Fruit fly (Drosophila melanogaster) whole organism, embryonic: ENCODE data around the gene Trl.

Experiments
- Aef1 ChIP-seq: fragments of 200-800 bp; sonication (Bioruptor generic); IDR thresholded peaks from 3 replicates; pipeline ENCODE4 v1.3.6; 2022; ENCODE audit warnings: missing biosample characterization, missing genetic modification characterization
- Atf3 ChIP-seq: fragments of 200-800 bp; sonication (Bioruptor generic); optimal IDR thresholded peaks from 3 replicates; lab custom pipeline; 2016; ENCODE audit warnings: missing biosample characterization, missing genetic modification characterization
- B-H2 ChIP-seq: fragments of 200-800 bp; sonication (Bioruptor generic); optimal IDR thresholded peaks from 2 replicates; lab custom pipeline; 2018; ENCODE audit warnings: missing biosample characterization, mild to moderate bottlenecking, missing genetic modification characterization
- Blimp-1 ChIP-seq: fragments of 200-800 bp; sonication (Bioruptor generic); optimal IDR thresholded peaks from 3 replicates; lab custom pipeline; 2018; ENCODE audit warnings: missing biosample characterization, missing genetic modification characterization, mild to moderate bottlenecking, moderate library complexity, missing genetic modification reagents
- CG10209 ChIP-seq: fragments of 200-800 bp; sonication (Bioruptor generic); optimal IDR thresholded peaks from 3 replicates; lab custom pipeline; 2017; ENCODE audit warnings: missing biosample characterization, mild to moderate bottlenecking, missing genetic modification characterization, missing genetic modification reagents
- CG10462 ChIP-seq: fragments of 200-800 bp; sonication (Bioruptor generic); optimal IDR thresholded peaks from 2 replicates; lab custom pipeline; 2016; ENCODE audit warnings: missing biosample characterization, missing genetic modification characterization
- CG11247 ChIP-seq: fragments of 200-800 bp; sonication (Bioruptor generic); IDR thresholded peaks from 2 replicates; pipeline ENCODE4 v1.3.6; 2022; ENCODE audit warnings: missing biosample characterization, missing genetic modification characterization
- CG12071 ChIP-seq: fragments of 200-800 bp; sonication (Bioruptor generic); optimal IDR thresholded peaks from 3 replicates; lab custom pipeline; 2018; ENCODE audit warnings: missing biosample characterization, mild to moderate bottlenecking, missing genetic modification characterization
- CG12155 ChIP-seq: fragments of 200-800 bp; sonication (Bioruptor generic); optimal IDR thresholded peaks from 3 replicates; lab custom pipeline; 2016; ENCODE audit warnings: missing biosample characterization, missing genetic modification characterization
- CG12236 ChIP-seq: fragments of 200-800 bp; sonication (Bioruptor generic); optimal IDR thresholded peaks from 2 replicates; lab custom pipeline; 2016; ENCODE audit warnings: missing biosample characterization, missing genetic modification characterization
- CG1233 ChIP-seq: fragments of 200-800 bp; sonication (Bioruptor generic); optimal IDR thresholded peaks from 4 replicates; lab custom pipeline; 2018; ENCODE audit warnings: missing biosample characterization, mild to moderate bottlenecking, missing genetic modification characterization
- CG13624 ChIP-seq: fragments of 200-800 bp; sonication (Bioruptor generic); optimal IDR thresholded peaks from 2 replicates; lab custom pipeline; 2016; ENCODE audit warnings: missing biosample characterization, missing genetic modification characterization
- CG1602 ChIP-seq: fragments of 200-800 bp; sonication (Bioruptor generic); optimal IDR thresholded peaks from 3 replicates; lab custom pipeline; 2016; ENCODE audit warnings: missing biosample characterization, missing genetic modification characterization
- CG17186 ChIP-seq: fragments of 200-800 bp; sonication (Bioruptor generic); optimal IDR thresholded peaks from 3 replicates; lab custom pipeline; 2017; ENCODE audit warnings: missing biosample characterization, missing genetic modification reagents, missing genetic modification characterization
- CG17612 ChIP-seq: fragments of 200-800 bp; sonication (Bioruptor generic); IDR thresholded peaks from 2 replicates; pipeline ENCODE4 v1.3.6; 2022; ENCODE audit warnings: missing biosample characterization, missing genetic modification characterization
- CG17802 ChIP-seq: fragments of 200-800 bp; sonication (Bioruptor generic); optimal IDR thresholded peaks from 2 replicates; lab custom pipeline; 2018; ENCODE audit warnings: missing biosample characterization, mild to moderate bottlenecking, missing genetic modification characterization, moderate library complexity
- CG3163 ChIP-seq: fragments of 200-800 bp; sonication (Bioruptor generic); optimal IDR thresholded peaks from 3 replicates; lab custom pipeline; 2016; ENCODE audit warnings: missing biosample characterization, missing genetic modification characterization
- CG3847 ChIP-seq: fragments of 200-800 bp; sonication (Bioruptor generic); IDR thresholded peaks from 2 replicates; pipeline ENCODE4 v1.3.6; 2022; ENCODE audit warnings: missing biosample characterization, missing genetic modification characterization
- CG5953 ChIP-seq: fragments of 200-800 bp; sonication (Bioruptor generic); IDR thresholded peaks from 2 replicates; pipeline ENCODE4 v1.3.6; 2022; ENCODE audit warnings: missing biosample characterization, missing genetic modification characterization
- CG6765 ChIP-seq: fragments of 200-800 bp; sonication (Bioruptor generic); optimal IDR thresholded peaks from 3 replicates; lab custom pipeline; 2017; ENCODE audit warnings: missing biosample characterization, mild to moderate bottlenecking, missing genetic modification characterization
- CG7928 ChIP-seq: fragments of 200-800 bp; sonication (Bioruptor generic); optimal IDR thresholded peaks from 2 replicates; lab custom pipeline; 2017; ENCODE audit warnings: missing biosample characterization, mild to moderate bottlenecking, missing genetic modification characterization
- CG8478 ChIP-seq: fragments of >200 bp; optimal IDR thresholded peaks from 2 replicates; lab custom pipeline; 2018
- Camta ChIP-seq: fragments of 200-800 bp; sonication (Bioruptor generic); optimal IDR thresholded peaks from 2 replicates; lab custom pipeline; 2016; ENCODE audit warnings: missing biosample characterization, missing genetic modification characterization
- Drgx ChIP-seq: fragments of 200-800 bp; sonication (Bioruptor generic); IDR thresholded peaks from 2 replicates; pipeline ENCODE4 v1.3.6; 2022; ENCODE audit warnings: missing biosample characterization, missing genetic modification characterization
- HLH3B ChIP-seq: fragments of 200-800 bp; sonication (Bioruptor generic); IDR thresholded peaks from 2 replicates; pipeline ENCODE4 v1.3.6; 2022; ENCODE audit warnings: missing biosample characterization, missing genetic modification characterization
- HLH54F ChIP-seq: fragments of 200-800 bp; sonication (Bioruptor generic); optimal IDR thresholded peaks from 3 replicates; lab custom pipeline; 2016; ENCODE audit warnings: missing biosample characterization, missing genetic modification characterization
- Hsf ChIP-seq: fragments of 200-800 bp; sonication (Bioruptor generic); optimal IDR thresholded peaks from 3 replicates; lab custom pipeline; 2016; ENCODE audit warnings: missing biosample characterization, missing genetic modification characterization
- MESR4 ChIP-seq: fragments of 200-800 bp; sonication (Bioruptor generic); optimal IDR thresholded peaks from 2 replicates; lab custom pipeline; 2018; ENCODE audit warnings: missing biosample characterization, mild to moderate bottlenecking, missing genetic modification characterization, moderate library complexity
- Nf-YB ChIP-seq: fragments of 200-800 bp; sonication (Bioruptor generic); optimal IDR thresholded peaks from 3 replicates; lab custom pipeline; 2019; ENCODE audit warnings: missing biosample characterization, mild to moderate bottlenecking, missing genetic modification characterization, moderate library complexity
- Ssrp ChIP-seq: fragments of 200-800 bp; sonication (Bioruptor generic); optimal IDR thresholded peaks from 2 replicates; lab custom pipeline; 2018; ENCODE audit warnings: missing biosample characterization, mild to moderate bottlenecking, missing genetic modification characterization, moderate library complexity
- YL-1 ChIP-seq: fragments of 200-800 bp; sonication (Bioruptor generic); optimal IDR thresholded peaks from 3 replicates; lab custom pipeline; 2017; ENCODE audit warnings: missing biosample characterization, mild to moderate bottlenecking, missing genetic modification characterization
- al ChIP-seq: fragments of 200-800 bp; sonication (Bioruptor generic); IDR thresholded peaks from 2 replicates; pipeline ENCODE4 v1.3.6; 2022; ENCODE audit warnings: missing biosample characterization, missing genetic modification characterization
- ap ChIP-seq: fragments of 200-800 bp; sonication (Bioruptor generic); IDR thresholded peaks from 2 replicates; pipeline ENCODE4 v1.3.6; 2022; ENCODE audit warnings: missing biosample characterization, missing genetic modification characterization
- bsh ChIP-seq, 2 experiments: fragments of 200-800 bp; sonication (Bioruptor generic); optimal IDR thresholded peaks; 2 replicates each; lab custom pipeline; 2017 to 2018; ENCODE audit warnings: mild to moderate bottlenecking in 2 of 2, missing biosample characterization in 2 of 2, missing genetic modification characterization in 2 of 2, moderate library complexity in 1 of 2
- chm ChIP-seq: fragments of 200-800 bp; sonication (Bioruptor generic); IDR thresholded peaks from 2 replicates; pipeline ENCODE4 v1.3.6; 2022; ENCODE audit warnings: missing biosample characterization, missing genetic modification characterization
- ci ChIP-seq: fragments of 200-800 bp; sonication (Bioruptor generic); IDR thresholded peaks from 3 replicates; pipeline ENCODE4 v1.3.6; 2022; ENCODE audit warnings: missing biosample characterization, missing genetic modification characterization
- crp ChIP-seq, 2 experiments: fragments of 200-800 bp; sonication (Bioruptor generic); optimal IDR thresholded peaks; 2 replicates in 1 of 2; 3 replicates in 1 of 2; lab custom pipeline; 2017; ENCODE audit warnings: missing biosample characterization in 2 of 2, missing genetic modification characterization in 2 of 2, mild to moderate bottlenecking in 1 of 2, moderate library complexity in 1 of 2
- esg ChIP-seq: fragments of 200-800 bp; sonication (Bioruptor generic); conservative IDR thresholded peaks from 2 replicates; pipeline ENCODE4 v1.3.6; 2022; ENCODE audit warnings: missing biosample characterization, missing genetic modification characterization
- gsb ChIP-seq: fragments of 200-800 bp; sonication (Bioruptor generic); IDR thresholded peaks from 2 replicates; pipeline ENCODE4 v1.3.6; 2022; ENCODE audit warnings: missing biosample characterization, missing genetic modification characterization
- gt ChIP-seq: fragments of 200-800 bp; sonication (Bioruptor generic); IDR thresholded peaks from 2 replicates; pipeline ENCODE4 v1.3.6; 2022; ENCODE audit warnings: missing biosample characterization, missing genetic modification characterization
- ham ChIP-seq: fragments of 200-800 bp; sonication (Bioruptor generic); IDR thresholded peaks from 2 replicates; pipeline ENCODE4 v1.3.6; 2022; ENCODE audit warnings: missing biosample characterization, missing genetic modification characterization
- ind ChIP-seq: fragments of 200-800 bp; sonication (Bioruptor generic); optimal IDR thresholded peaks from 3 replicates; lab custom pipeline; 2016; ENCODE audit warnings: missing biosample characterization, missing genetic modification characterization
- lola ChIP-seq, 3 experiments: fragments of >200 bp in 2 of 3; fragments of 200-800 bp in 1 of 3; sonication (Bioruptor generic) in 1 of 3; optimal IDR thresholded peaks; 2 replicates each; lab custom pipeline; 2017 to 2019; ENCODE audit warnings: missing biosample characterization in 3 of 3, missing genetic modification characterization in 3 of 3, mild to moderate bottlenecking in 1 of 3, moderate library complexity in 1 of 3
- pita ChIP-seq: fragments of 200-800 bp; sonication (Bioruptor generic); optimal IDR thresholded peaks from 2 replicates; lab custom pipeline; 2017; ENCODE audit warnings: missing biosample characterization, mild to moderate bottlenecking, missing genetic modification characterization
- repo ChIP-seq: fragments of 200-800 bp; sonication (Bioruptor generic); optimal IDR thresholded peaks from 2 replicates; lab custom pipeline; 2016; ENCODE audit warnings: missing biosample characterization, missing genetic modification characterization
- shn ChIP-seq: fragments of 200-800 bp; sonication (Bioruptor generic); optimal IDR thresholded peaks from 3 replicates; lab custom pipeline; 2016; ENCODE audit warnings: missing biosample characterization, missing genetic modification characterization
- so ChIP-seq: fragments of 200-800 bp; sonication (Bioruptor generic); IDR thresholded peaks from 3 replicates; pipeline ENCODE4 v1.3.6; 2022; ENCODE audit warnings: missing biosample characterization, missing genetic modification characterization
- stc ChIP-seq: fragments of 200-800 bp; sonication (Bioruptor generic); IDR thresholded peaks from 2 replicates; pipeline ENCODE4 v1.3.6; 2022; ENCODE audit warnings: missing biosample characterization, missing genetic modification characterization
- zfh2 ChIP-seq: fragments of 200-800 bp; sonication (Bioruptor generic); optimal IDR thresholded peaks from 2 replicates; lab custom pipeline; 2016; ENCODE audit warnings: missing biosample characterization, missing genetic modification characterization

Gene Trl

dm6 chr3L:14781082-14781862, 20.4 kb upstream of the Trl start (continued):
- TF ChIP-seq so (GFP tag; lab: Robert Waterston, UW): peak; percentile 50; the same call in 1 of the 3 replicates
- TF ChIP-seq ham (GFP tag; lab: Robert Waterston, UW): no peak
- TF ChIP-seq CG1233 (GFP tag; lab: Kevin White, UChicago): peak; percentile 77
- peak in 1 of 2 experiments; percentile 67 for TF ChIP-seq crp (GFP tag; optimal IDR thresholded peaks at IDR 0.05; lab: Kevin White, UChicago)
- peak; percentile 80 for TF ChIP-seq Ssrp (tag; lab: Kevin White, UChicago)
- no peak; the same call in 1 of the 2 replicates for TF ChIP-seq HLH3B (GFP tag; lab: Robert Waterston, UW)
- TF ChIP-seq CG3847 (GFP tag; lab: Robert Waterston, UW): no peak
- TF ChIP-seq CG11247: peak; percentile 32
- peak; percentile 25 for TF ChIP-seq HLH54F
- TF ChIP-seq B-H2 (GFP tag; lab: Kevin White, UChicago): peak; percentile 67
- TF ChIP-seq CG17186 (GFP tag; lab: Kevin White, UChicago): no peak
- TF ChIP-seq CG12155 (GFP tag; lab: Kevin White, UChicago): no peak
- TF ChIP-seq ap: no peak
- peak; percentile 58 for TF ChIP-seq CG1602

dm6 chr3L:14780187-14780586, 19.3 kb upstream of the Trl start:
- TF ChIP-seq gsb: no peak
- no peak for TF ChIP-seq CG5953
- TF ChIP-seq B-H2 (GFP tag; lab: Kevin White, UChicago): no peak
- TF ChIP-seq Drgx: no peak
- TF ChIP-seq CG17612 (GFP tag; lab: Robert Waterston, UW): no peak
- TF ChIP-seq stc (GFP tag; lab: Robert Waterston, UW): peak; percentile 15; the same call in 1 of the 2 replicates
- TF ChIP-seq ci (GFP tag; lab: Robert Waterston, UW): peak; percentile 61; the same call in 2 of the 3 replicates
- no peak for TF ChIP-seq shn (GFP tag; lab: Kevin White, UChicago)
- no peak for TF ChIP-seq gt
- TF ChIP-seq Atf3 (GFP tag; lab: Kevin White, UChicago): no peak
- no peak for TF ChIP-seq al (GFP tag; lab: Robert Waterston, UW)
- TF ChIP-seq pita: no peak
- TF ChIP-seq CG12236 (GFP tag; lab: Kevin White, UChicago): peak; percentile 46
- no peak for TF ChIP-seq CG3163 (GFP tag; lab: Kevin White, UChicago)
- TF ChIP-seq CG13624 (GFP tag; lab: Kevin White, UChicago): no peak
- TF ChIP-seq lola (GFP tag; optimal IDR thresholded peaks at IDR 0.05; lab: Kevin White, UChicago): peak in 1 of 3 experiments; percentile 29
- TF ChIP-seq Blimp-1 (GFP tag; lab: Kevin White, UChicago): peak; percentile 20
- peak; percentile 46; the same call in 1 of the 3 replicates for TF ChIP-seq so (GFP tag; lab: Robert Waterston, UW)
- TF ChIP-seq CG10462 (GFP tag; lab: Kevin White, UChicago): no peak
- TF ChIP-seq MESR4 (GFP tag; lab: Kevin White, UChicago): no peak
- TF ChIP-seq Hsf (GFP tag; lab: Kevin White, UChicago): no peak
- TF ChIP-seq CG7928 (GFP tag; lab: Kevin White, UChicago): no peak
- no peak for TF ChIP-seq Aef1 (GFP tag; lab: Robert Waterston, UW)
- TF ChIP-seq Camta (GFP tag; lab: Kevin White, UChicago): no peak
- TF ChIP-seq esg (GFP tag; lab: Robert Waterston, UW): no peak
- TF ChIP-seq Nf-YB: no peak
- no peak for TF ChIP-seq ind
- peak; percentile 45; the same call in 1 of the 2 replicates for TF ChIP-seq chm (GFP tag; lab: Robert Waterston, UW)
- TF ChIP-seq YL-1 (GFP tag; lab: Kevin White, UChicago): peak; percentile 1
- TF ChIP-seq zfh2 (GFP tag; lab: Kevin White, UChicago): no peak
- TF ChIP-seq CG8478: no peak
- no peak for TF ChIP-seq CG17802
- peak in 1 of 2 experiments; percentile 62 for TF ChIP-seq bsh (GFP tag; optimal IDR thresholded peaks at IDR 0.05; lab: Kevin White, UChicago)
- peak; percentile 50 for TF ChIP-seq CG10209 (GFP tag; lab: Kevin White, UChicago)
- no peak for TF ChIP-seq repo (GFP tag; lab: Kevin White, UChicago)
- TF ChIP-seq CG12071: peak; percentile 71
- peak; percentile 44 for TF ChIP-seq CG6765 (GFP tag; lab: Kevin White, UChicago)
